Fruit fly (Drosophila melanogaster) whole organism, embryonic: ENCODE results near the gene CG17549.

Experiments used
- Aef1 ChIP-seq: fragments of 200-800 bp; sonication (Bioruptor generic); IDR thresholded peaks from 3 replicates; pipeline ENCODE4 v1.3.6; 2022; ENCODE audit warnings: missing biosample characterization, missing genetic modification characterization
- Atf6 ChIP-seq: fragments of 200-800 bp; sonication (Bioruptor generic); IDR thresholded peaks from 2 replicates; pipeline ENCODE4 v1.3.6; 2022; ENCODE audit warnings: missing biosample characterization, missing genetic modification characterization
- CG10654 ChIP-seq: fragments of 200-800 bp; sonication (Bioruptor generic); optimal IDR thresholded peaks from 2 replicates; lab custom pipeline; 2016; ENCODE audit warnings: missing biosample characterization, missing genetic modification characterization
- CG10959 ChIP-seq: fragments of 200-800 bp; sonication (Bioruptor generic); IDR thresholded peaks from 2 replicates; pipeline ENCODE4 v1.3.6; 2022; ENCODE audit warnings: missing biosample characterization, missing genetic modification characterization
- CG11093 ChIP-seq: fragments of 200-800 bp; sonication (Bioruptor generic); IDR thresholded peaks from 3 replicates; pipeline ENCODE4 v1.3.6; 2022; ENCODE audit warnings: missing biosample characterization, missing genetic modification characterization
- CG11560 ChIP-seq: fragments of 200-800 bp; sonication (Bioruptor generic); IDR thresholded peaks from 3 replicates; pipeline ENCODE4 v1.3.6; 2022; ENCODE audit warnings: missing biosample characterization, missing genetic modification characterization
- CG11696 ChIP-seq: fragments of 200-800 bp; sonication (Bioruptor generic); IDR thresholded peaks from 2 replicates; pipeline ENCODE4 v1.3.6; 2022; ENCODE audit warnings: missing biosample characterization, missing genetic modification characterization
- CG12299 ChIP-seq: fragments of 200-800 bp; sonication (Bioruptor generic); optimal IDR thresholded peaks from 2 replicates; lab custom pipeline; 2018; ENCODE audit warnings: missing biosample characterization, mild to moderate bottlenecking, missing genetic modification characterization
- CG15269 ChIP-seq: fragments of 200-800 bp; sonication (Bioruptor generic); optimal IDR thresholded peaks from 2 replicates; lab custom pipeline; 2018; ENCODE audit warnings: missing biosample characterization, mild to moderate bottlenecking, missing genetic modification characterization, moderate library complexity
- CG1647 ChIP-seq: fragments of 200-800 bp; sonication (Bioruptor generic); optimal IDR thresholded peaks from 3 replicates; lab custom pipeline; 2016; ENCODE audit warnings: missing biosample characterization, missing genetic modification characterization
- CG17328 ChIP-seq: fragments of 200-800 bp; sonication (Bioruptor generic); IDR thresholded peaks from 2 replicates; pipeline ENCODE4 v1.3.6; 2022; ENCODE audit warnings: missing biosample characterization, missing genetic modification characterization
- CG17829 ChIP-seq: fragments of 200-800 bp; optimal IDR thresholded peaks from 2 replicates; lab custom pipeline; 2019; ENCODE audit warnings: missing biosample characterization, mild to moderate bottlenecking, missing genetic modification characterization, moderate library complexity
- CG17912 ChIP-seq: fragments of 200-800 bp; sonication (Bioruptor generic); optimal IDR thresholded peaks from 2 replicates; lab custom pipeline; 2018; ENCODE audit warnings: missing biosample characterization, mild to moderate bottlenecking, missing genetic modification characterization
- CG18764 ChIP-seq: fragments of 200-800 bp; sonication (Bioruptor generic); optimal IDR thresholded peaks from 3 replicates; lab custom pipeline; 2016; ENCODE audit warnings: missing biosample characterization, missing genetic modification characterization
- CG2129 ChIP-seq: fragments of 200-800 bp; sonication (Bioruptor generic); IDR thresholded peaks from 2 replicates; pipeline ENCODE4 v1.3.6; 2022; ENCODE audit warnings: missing biosample characterization, missing genetic modification characterization; ENCODE audit not compliant: partially characterized antibody
- CG7963 ChIP-seq: fragments of 200-800 bp; sonication (Bioruptor generic); IDR thresholded peaks from 3 replicates; pipeline ENCODE4 v1.3.6; 2022; ENCODE audit warnings: missing biosample characterization, missing genetic modification characterization; ENCODE audit not compliant: partially characterized antibody
- CG9215 ChIP-seq: fragments of 200-800 bp; sonication (Bioruptor generic); IDR thresholded peaks from 2 replicates; pipeline ENCODE4 v1.3.6; 2022; ENCODE audit warnings: missing biosample characterization, missing genetic modification characterization
- CG9876 ChIP-seq: fragments of 200-800 bp; sonication (Bioruptor generic); optimal IDR thresholded peaks from 2 replicates; lab custom pipeline; 2016; ENCODE audit warnings: missing biosample characterization, missing genetic modification characterization
- Dip2 ChIP-seq: fragments of 200-800 bp; sonication (Bioruptor generic); IDR thresholded peaks from 2 replicates; pipeline ENCODE4 v1.3.6; 2022; ENCODE audit warnings: missing biosample characterization, missing genetic modification characterization
- HLH4C ChIP-seq: fragments of 200-800 bp; sonication (Bioruptor generic); IDR thresholded peaks from 3 replicates; pipeline ENCODE4 v1.3.6; 2022; ENCODE audit warnings: missing biosample characterization, missing genetic modification characterization; ENCODE audit not compliant: partially characterized antibody
- Hr78 ChIP-seq, 2 experiments: fragments of 200-800 bp in 1 of 2; fragments of >200 bp in 1 of 2; sonication (Bioruptor generic) in 1 of 2; optimal IDR thresholded peaks; 2 replicates each; lab custom pipeline; 2017 to 2019; ENCODE audit warnings: missing biosample characterization in 2 of 2, missing genetic modification characterization in 2 of 2, mild to moderate bottlenecking in 1 of 2, moderate library complexity in 1 of 2
- Med ChIP-seq: fragments of 200-800 bp; sonication (Bioruptor generic); peaks from one replicate; lab custom pipeline; 2016; ENCODE audit warnings: missing biosample characterization, missing genetic modification characterization, mild to moderate bottlenecking, inconsistent platforms, moderate library complexity
- Oaz ChIP-seq: fragments of 200-800 bp; sonication (Bioruptor generic); IDR thresholded peaks from 2 replicates; pipeline ENCODE4 v1.3.6; 2022; ENCODE audit warnings: missing biosample characterization, missing genetic modification characterization
- Ravus ChIP-seq: fragments of 200-800 bp; sonication (Bioruptor generic); IDR thresholded peaks from 2 replicates; pipeline ENCODE4 v1.3.6; 2022; ENCODE audit warnings: missing biosample characterization, missing genetic modification characterization
- Rfx ChIP-seq: fragments of 200-800 bp; sonication (Bioruptor generic); IDR thresholded peaks from 2 replicates; pipeline ENCODE4 v1.3.6; 2022; ENCODE audit warnings: missing biosample characterization, missing genetic modification characterization
- Trl ChIP-seq, 3 experiments: fragments of >200 bp in 2 of 3; fragments of 200-800 bp in 1 of 3; sonication (Bioruptor generic) in 1 of 3; optimal IDR thresholded peaks; 2 replicates in 1 of 3; 3 replicates in 2 of 3; lab custom pipeline; 2016 to 2017; ENCODE audit warnings: missing biosample characterization in 1 of 3, missing genetic modification characterization in 1 of 3
- Vsx1 ChIP-seq: fragments of 200-800 bp; sonication (Bioruptor generic); optimal IDR thresholded peaks from 2 replicates; lab custom pipeline; 2017; ENCODE audit warnings: missing biosample characterization, mild to moderate bottlenecking, missing genetic modification characterization, missing genetic modification reagents
- az2 ChIP-seq: fragments of 200-800 bp; sonication (Bioruptor generic); optimal IDR thresholded peaks from 3 replicates; lab custom pipeline; 2016; ENCODE audit warnings: missing biosample characterization, missing genetic modification characterization
- bbx ChIP-seq: fragments of 200-800 bp; sonication (Bioruptor generic); IDR thresholded peaks from 2 replicates; pipeline ENCODE4 v1.3.6; 2022; ENCODE audit warnings: missing biosample characterization, missing genetic modification characterization; ENCODE audit not compliant: partially characterized antibody
- caup ChIP-seq: fragments of 200-800 bp; sonication (Bioruptor generic); optimal IDR thresholded peaks from 3 replicates; lab custom pipeline; 2017; ENCODE audit warnings: missing biosample characterization, mild to moderate bottlenecking, missing genetic modification characterization, moderate library complexity; ENCODE audit not compliant: severe bottlenecking
- chm ChIP-seq: fragments of 200-800 bp; sonication (Bioruptor generic); IDR thresholded peaks from 2 replicates; pipeline ENCODE4 v1.3.6; 2022; ENCODE audit warnings: missing biosample characterization, missing genetic modification characterization
- emc ChIP-seq: fragments of 200-800 bp; sonication (Bioruptor generic); optimal IDR thresholded peaks from 2 replicates; lab custom pipeline; 2016; ENCODE audit warnings: missing biosample characterization, missing genetic modification characterization
- h ChIP-seq: fragments of >200 bp; optimal IDR thresholded peaks from 2 replicates; lab custom pipeline; 2017
- hb ChIP-seq: fragments of 200-800 bp; sonication (Bioruptor generic); IDR thresholded peaks from 3 replicates; pipeline ENCODE4 v1.3.6; 2022; ENCODE audit warnings: missing biosample characterization, missing genetic modification characterization; ENCODE audit not compliant: partially characterized antibody
- ken ChIP-seq: fragments of 200-800 bp; sonication (Bioruptor generic); IDR thresholded peaks from 3 replicates; pipeline ENCODE4 v1.3.6; 2022; ENCODE audit warnings: missing biosample characterization, missing genetic modification characterization
- maf-S ChIP-seq: fragments of 200-800 bp; sonication (Bioruptor generic); optimal IDR thresholded peaks from 2 replicates; lab custom pipeline; 2016; ENCODE audit warnings: missing biosample characterization, missing genetic modification characterization
- oc ChIP-seq: fragments of 200-800 bp; sonication (Bioruptor generic); optimal IDR thresholded peaks from 2 replicates; lab custom pipeline; 2018; ENCODE audit warnings: missing biosample characterization, mild to moderate bottlenecking, missing genetic modification characterization, moderate library complexity
- odd ChIP-seq: fragments of 200-800 bp; sonication (Bioruptor generic); optimal IDR thresholded peaks from 2 replicates; lab custom pipeline; 2017; ENCODE audit warnings: missing biosample characterization, mild to moderate bottlenecking, missing genetic modification characterization
- pb ChIP-seq: fragments of 200-800 bp; sonication (Bioruptor generic); optimal IDR thresholded peaks from 3 replicates; lab custom pipeline; 2016; ENCODE audit warnings: missing biosample characterization, missing genetic modification characterization
- peb ChIP-seq: fragments of 200-800 bp; sonication (Bioruptor generic); IDR thresholded peaks from 2 replicates; pipeline ENCODE4 v1.3.6; 2022; ENCODE audit warnings: missing biosample characterization, missing genetic modification characterization
- rib ChIP-seq: fragments of 200-800 bp; sonication (Bioruptor generic); IDR thresholded peaks from 2 replicates; pipeline ENCODE4 v1.3.6; 2022; ENCODE audit warnings: missing biosample characterization, missing genetic modification characterization
- scrt ChIP-seq: fragments of 200-800 bp; sonication (Bioruptor generic); optimal IDR thresholded peaks from 2 replicates; lab custom pipeline; 2018; ENCODE audit warnings: missing biosample characterization, mild to moderate bottlenecking, missing genetic modification characterization, moderate library complexity
- sima ChIP-seq: fragments of 200-800 bp; sonication (Bioruptor generic); optimal IDR thresholded peaks from 2 replicates; lab custom pipeline; 2016; ENCODE audit warnings: missing biosample characterization, missing genetic modification characterization
- sob ChIP-seq: fragments of 200-800 bp; sonication (Bioruptor generic); IDR thresholded peaks from 2 replicates; pipeline ENCODE4 v1.3.6; 2022; ENCODE audit warnings: missing biosample characterization, missing genetic modification characterization
- tap ChIP-seq: fragments of 200-800 bp; optimal IDR thresholded peaks from 3 replicates; lab custom pipeline; 2019; ENCODE audit warnings: missing biosample characterization, mild to moderate bottlenecking, missing genetic modification characterization, moderate library complexity
- tin ChIP-seq: fragments of 200-800 bp; sonication (Bioruptor generic); optimal IDR thresholded peaks from 3 replicates; lab custom pipeline; 2016; ENCODE audit warnings: missing biosample characterization, missing genetic modification characterization
- twi ChIP-seq: fragments of 200-800 bp; optimal IDR thresholded peaks from 2 replicates; lab custom pipeline; 2019; ENCODE audit warnings: missing biosample characterization, mild to moderate bottlenecking, missing genetic modification characterization, moderate library complexity
- zf30C ChIP-seq: fragments of 200-800 bp; sonication (Bioruptor generic); optimal IDR thresholded peaks from 3 replicates; lab custom pipeline; 2018; ENCODE audit warnings: missing biosample characterization, mild to moderate bottlenecking, missing genetic modification characterization

The CG17549 gene

dm6 chr2L:19416602-19417497, 27.0 kb upstream of the CG17549 start, which contains the start of gene Lectin-galC1 (continued):
- TF ChIP-seq CG11560 (tag; lab: Robert Waterston, UW) (peak; percentile 65; the same call in 2 of the 3 replicates), CG11696 (peak; percentile 69; the same call in 1 of the 2 replicates), az2 (GFP tag; lab: Kevin White, UChicago) (peak; percentile 91), maf-S (peak; percentile 78), Oaz (GFP tag; lab: Robert Waterston, UW) (peak; percentile 78), pb (GFP tag; lab: Kevin White, UChicago) (peak; percentile 70), chm (peak; percentile 81), Hr78 (GFP tag; optimal IDR thresholded peaks at IDR 0.05; lab: Kevin White, UChicago) (peak in 1 of 2 experiments; percentile 65), odd (GFP tag; lab: Kevin White, UChicago) (peak; percentile 84), CG10654 (peak; percentile 84), Med (peak; percentile 97), CG15269 (tag; lab: Kevin White, UChicago) (peak; percentile 90), Ravus (GFP tag; lab: Robert Waterston, UW) (peak; percentile 61), oc (tag; lab: Kevin White, UChicago) (peak; percentile 90), Aef1 (GFP tag; lab: Robert Waterston, UW) (peak; percentile 76), Atf6 (GFP tag; lab: Robert Waterston, UW) (peak; percentile 87), CG7963 (GFP tag; lab: Robert Waterston, UW) (no peak), zf30C (GFP tag; lab: Kevin White, UChicago) (peak; percentile 84), h (no peak), CG12299 (peak; percentile 83), CG1647 (GFP tag; lab: Kevin White, UChicago) (peak; percentile 87), tin (peak; percentile 83), tap (tag; lab: Kevin White, UChicago) (peak; percentile 84), CG10959 (GFP tag; lab: Robert Waterston, UW) (peak; percentile 82), CG17829 (tag; lab: Kevin White, UChicago) (peak; percentile 88), CG17912 (peak; percentile 29), caup (GFP tag; lab: Kevin White, UChicago) (peak; percentile 76), CG2129 (GFP tag; lab: Robert Waterston, UW) (no peak), HLH4C (no peak), hb (GFP tag; lab: Robert Waterston, UW) (no peak), Vsx1 (GFP tag; lab: Kevin White, UChicago) (peak; percentile 53), sima (GFP tag; lab: Kevin White, UChicago) (peak; percentile 49), CG11093 (peak; percentile 76; the same call in 2 of the 3 replicates), sob (GFP tag; lab: Robert Waterston, UW) (peak; percentile 79), emc (GFP tag; lab: Kevin White, UChicago) (peak; percentile 72), CG17328 (GFP tag; lab: Robert Waterston, UW) (peak; percentile 91), peb (GFP tag; lab: Robert Waterston, UW) (peak; percentile 68), scrt (GFP tag; lab: Kevin White, UChicago) (peak; percentile 72), Trl (optimal IDR thresholded peaks at IDR 0.05; lab: Kevin White, UChicago) (no peak), Trl (GFP tag; optimal IDR thresholded peaks at IDR 0.05; lab: Kevin White, UChicago) (peak; percentile 90), Rfx (GFP tag; lab: Robert Waterston, UW) (peak; percentile 84), Dip2 (no peak), bbx (GFP tag; lab: Robert Waterston, UW) (no peak), CG9215 (GFP tag; lab: Robert Waterston, UW) (no peak), CG18764 (peak; percentile 78), ken (GFP tag; lab: Robert Waterston, UW) (peak; percentile 87), twi (tag; lab: Kevin White, UChicago) (peak; percentile 80), rib (GFP tag; lab: Robert Waterston, UW) (0 out of 2 replicates have a peak, but pooled peaks have one; percentile 69), CG9876 (GFP tag; lab: Kevin White, UChicago) (peak; percentile 67)
